Worm (Caenorhabditis elegans) whole organism, L2 larva: ENCODE results near the gene str-57.

ENCODE experiments used
- C34F6.9 ChIP-seq: fragments of 150-350 bp; optimal IDR thresholded peaks from 2 replicates; lab custom pipeline; 2014; ENCODE audit warnings: missing biosample characterization, missing genetic modification characterization
- F13H6.1 ChIP-seq: sonication (generic microtip); optimal IDR thresholded peaks from 2 replicates; lab custom pipeline; 2016; ENCODE audit warnings: missing genetic modification characterization, missing compliant biosample characterization
- R02D3.7 ChIP-seq: fragments of 150-350 bp; optimal IDR thresholded peaks from 2 replicates; lab custom pipeline; 2014; ENCODE audit warnings: missing biosample characterization, missing genetic modification characterization
- Y55F3AM.14 ChIP-seq: fragments of 200-800 bp; sonication (Bioruptor generic); optimal IDR thresholded peaks from 2 replicates; lab custom pipeline; 2018; ENCODE audit warnings: mild to moderate bottlenecking, missing genetic modification characterization, missing compliant biosample characterization
- ZK546.5 ChIP-seq: sonication (generic microtip); optimal IDR thresholded peaks from 2 replicates; lab custom pipeline; 2017; ENCODE audit warnings: missing biosample characterization, missing genetic modification characterization
- alr-1 ChIP-seq: fragments of 150-350 bp; optimal IDR thresholded peaks from 2 replicates; lab custom pipeline; 2014; ENCODE audit warnings: missing biosample characterization, missing genetic modification characterization
- aly-2 ChIP-seq: fragments of 150-350 bp; optimal IDR thresholded peaks from 2 replicates; lab custom pipeline; 2014; ENCODE audit warnings: missing biosample characterization, missing genetic modification characterization
- ama-1 ChIP-seq: fragments of 150-350 bp; optimal IDR thresholded peaks from 2 replicates; lab custom pipeline; 2018; ENCODE audit warnings: inconsistent platforms
- blmp-1 ChIP-seq: sonication (generic microtip); optimal IDR thresholded peaks from 2 replicates; lab custom pipeline; 2017; ENCODE audit warnings: missing genetic modification characterization, mild to moderate bottlenecking, missing compliant biosample characterization, antibody characterized with exemption, moderate library complexity; ENCODE audit not compliant: insufficient read depth
- ceh-16 ChIP-seq: fragments of 150-350 bp; optimal IDR thresholded peaks from 2 replicates; lab custom pipeline; 2014; ENCODE audit warnings: missing biosample characterization, missing genetic modification characterization
- ceh-82 ChIP-seq: fragments of 150-350 bp; optimal IDR thresholded peaks from 2 replicates; lab custom pipeline; 2014; ENCODE audit warnings: missing biosample characterization, missing genetic modification characterization
- crh-2 ChIP-seq: sonication (generic microtip); optimal IDR thresholded peaks from 2 replicates; lab custom pipeline; 2017; ENCODE audit warnings: missing biosample characterization, missing genetic modification characterization
- egl-27 ChIP-seq: sonication (generic microtip); optimal IDR thresholded peaks from 3 replicates; lab custom pipeline; 2017; ENCODE audit warnings: missing biosample characterization, missing genetic modification reagents, missing genetic modification characterization
- elt-1 ChIP-seq: fragments of 150-350 bp; optimal IDR thresholded peaks from 2 replicates; lab custom pipeline; 2014; ENCODE audit warnings: missing biosample characterization, missing genetic modification characterization
- elt-3 ChIP-seq: sonication (generic microtip); optimal IDR thresholded peaks from 2 replicates; lab custom pipeline; 2017; ENCODE audit warnings: missing biosample characterization, missing genetic modification characterization
- fos-1 ChIP-seq: fragments of 150-350 bp; optimal IDR thresholded peaks from 2 replicates; lab custom pipeline; 2014; ENCODE audit warnings: missing biosample characterization, missing genetic modification characterization
- gmeb-1 ChIP-seq: fragments of 150-350 bp; optimal IDR thresholded peaks from 2 replicates; lab custom pipeline; 2014; ENCODE audit warnings: missing biosample characterization, missing genetic modification characterization
- lin-11 ChIP-seq: fragments of 150-350 bp; sonication (generic microtip); optimal IDR thresholded peaks from 2 replicates; lab custom pipeline; 2014; ENCODE audit warnings: missing biosample characterization, missing genetic modification characterization, inconsistent platforms, mixed read lengths
- lin-13 ChIP-seq: fragments of 150-350 bp; optimal IDR thresholded peaks from 2 replicates; lab custom pipeline; 2014; ENCODE audit warnings: missing biosample characterization, missing genetic modification reagents, missing genetic modification characterization
- lin-39 ChIP-seq: fragments of 150-350 bp; optimal IDR thresholded peaks from 2 replicates; lab custom pipeline; 2014; ENCODE audit warnings: missing biosample characterization, missing genetic modification reagents, missing genetic modification characterization
- lsy-2 ChIP-seq, 2 experiments: fragments of 150-350 bp in 1 of 2; sonication (generic microtip) in 1 of 2; optimal IDR thresholded peaks; 2 replicates each; lab custom pipeline; 2014 to 2017; ENCODE audit warnings: missing biosample characterization in 2 of 2, missing genetic modification characterization in 2 of 2
- mab-5 ChIP-seq: fragments of 150-350 bp; optimal IDR thresholded peaks from 2 replicates; lab custom pipeline; 2014; ENCODE audit warnings: missing biosample characterization, missing genetic modification characterization
- mdl-1 ChIP-seq, 2 experiments: fragments of 150-350 bp in 1 of 2; sonication (generic microtip) in 1 of 2; optimal IDR thresholded peaks; 2 replicates each; lab custom pipeline; 2017; ENCODE audit warnings: missing biosample characterization in 2 of 2, missing genetic modification characterization in 2 of 2
- nhr-10 ChIP-seq: sonication (generic microtip); optimal IDR thresholded peaks from 2 replicates; lab custom pipeline; 2017; ENCODE audit warnings: missing biosample characterization, missing genetic modification characterization
- nhr-11 ChIP-seq: fragments of 150-350 bp; optimal IDR thresholded peaks from 2 replicates; lab custom pipeline; 2014; ENCODE audit warnings: missing biosample characterization, missing genetic modification characterization
- nhr-12 ChIP-seq: fragments of 150-350 bp; optimal IDR thresholded peaks from 2 replicates; lab custom pipeline; 2014; ENCODE audit warnings: missing biosample characterization, missing genetic modification characterization
- nhr-129 ChIP-seq: fragments of 150-350 bp; optimal IDR thresholded peaks from 2 replicates; lab custom pipeline; 2014; ENCODE audit warnings: missing biosample characterization, missing genetic modification characterization
- nhr-23 ChIP-seq: fragments of 150-350 bp; optimal IDR thresholded peaks from 2 replicates; lab custom pipeline; 2014; ENCODE audit warnings: missing biosample characterization, missing genetic modification reagents, missing genetic modification characterization
- nhr-237 ChIP-seq: fragments of 150-350 bp; optimal IDR thresholded peaks from 2 replicates; lab custom pipeline; 2014; ENCODE audit warnings: missing biosample characterization, missing genetic modification characterization
- nhr-25 ChIP-seq: fragments of 150-350 bp; sonication (generic microtip); optimal IDR thresholded peaks from 3 replicates; lab custom pipeline; 2014; ENCODE audit warnings: missing biosample characterization, missing genetic modification characterization
- nhr-6 ChIP-seq: fragments of 150-350 bp; optimal IDR thresholded peaks from 2 replicates; lab custom pipeline; 2014; ENCODE audit warnings: missing biosample characterization, missing genetic modification characterization
- nhr-77 ChIP-seq: fragments of 150-350 bp; optimal IDR thresholded peaks from 2 replicates; lab custom pipeline; 2014; ENCODE audit warnings: missing biosample characterization, missing genetic modification characterization
- peb-1 ChIP-seq: fragments of 150-350 bp; optimal IDR thresholded peaks from 2 replicates; lab custom pipeline; 2014; ENCODE audit warnings: missing biosample characterization, missing genetic modification characterization
- sma-3 ChIP-seq: sonication (generic microtip); optimal IDR thresholded peaks from 2 replicates; lab custom pipeline; 2016; ENCODE audit warnings: missing genetic modification reagents, missing genetic modification characterization, missing compliant biosample characterization
- sma-9 ChIP-seq, 2 experiments: fragments of 150-350 bp in 1 of 2; sonication (generic microtip) in 1 of 2; optimal IDR thresholded peaks; 2 replicates each; lab custom pipeline; 2014 to 2016; ENCODE audit warnings: missing genetic modification characterization in 2 of 2, mild to moderate bottlenecking in 1 of 2, missing biosample characterization in 1 of 2, missing compliant biosample characterization in 1 of 2, missing genetic modification reagents in 1 of 2, moderate library complexity in 1 of 2
- snpc-4 ChIP-seq: fragments of 150-350 bp; optimal IDR thresholded peaks from 2 replicates; lab custom pipeline; 2014; ENCODE audit warnings: missing biosample characterization, missing genetic modification characterization
- unc-39 ChIP-seq: fragments of 150-350 bp; optimal IDR thresholded peaks from 2 replicates; lab custom pipeline; 2014; ENCODE audit warnings: missing biosample characterization, missing genetic modification characterization
- unc-55 ChIP-seq: fragments of 150-350 bp; sonication (generic microtip); optimal IDR thresholded peaks from 3 replicates; lab custom pipeline; 2014; ENCODE audit warnings: missing biosample characterization, missing genetic modification reagents, missing genetic modification characterization
- unc-62 ChIP-seq: fragments of 150-350 bp; optimal IDR thresholded peaks from 2 replicates; lab custom pipeline; 2014; ENCODE audit warnings: missing biosample characterization, missing genetic modification reagents, missing genetic modification characterization
- zag-1 ChIP-seq: fragments of 150-350 bp; optimal IDR thresholded peaks from 2 replicates; lab custom pipeline; 2014; ENCODE audit warnings: missing biosample characterization, missing genetic modification characterization
- ztf-1 ChIP-seq: fragments of 200-800 bp; sonication (Bioruptor generic); conservative IDR thresholded peaks from 2 replicates; pipeline ENCODE4 v1.3.6; 2022; ENCODE audit warnings: missing genetic modification characterization, missing compliant biosample characterization
- ztf-11 ChIP-seq: sonication (generic microtip); optimal IDR thresholded peaks from 2 replicates; lab custom pipeline; 2017; ENCODE audit warnings: missing biosample characterization, missing genetic modification characterization
- ztf-4 ChIP-seq: fragments of 150-350 bp; optimal IDR thresholded peaks from 2 replicates; lab custom pipeline; 2014; ENCODE audit warnings: missing biosample characterization, missing genetic modification characterization

str-57 gene

DNA sequence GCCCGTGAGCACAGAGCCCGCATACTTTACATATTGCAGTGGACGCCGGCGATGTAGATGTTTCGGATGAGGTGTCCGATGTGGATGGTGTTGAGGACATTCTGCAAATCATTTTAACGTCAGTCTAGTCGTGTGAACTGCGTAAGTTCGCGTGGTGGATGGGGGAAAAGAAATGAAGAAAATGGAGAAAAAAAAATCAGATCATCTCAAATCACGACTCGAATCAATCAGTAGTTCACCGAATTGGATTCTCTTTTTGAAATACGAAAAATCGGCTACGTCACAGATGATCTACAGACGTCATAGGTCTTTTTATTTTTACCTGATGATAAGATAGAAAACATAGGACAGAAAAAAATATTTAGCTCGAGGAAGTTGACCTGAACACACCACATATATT lies 5.9 kb downstream of the str-57 start, which contains the start of gene nhr-102:
Gene nhr-102 (minus strand): TSS at position 101 of the 400 bp plus-strand sequence.
- TF ChIP-seq sma-9 (GFP tag; optimal IDR thresholded peaks at IDR 0.05; lab: Kevin White, UChicago) (no peak), sma-9 (tag; optimal IDR thresholded peaks at IDR 0.05; lab: Kevin White, UChicago) (no peak), nhr-237 (tag; lab: Kevin White, UChicago) (no peak), ceh-16 (tag; lab: Kevin White, UChicago) (no peak), crh-2 (tag; lab: Kevin White, UChicago) (no peak), nhr-12 (tag; lab: Kevin White, UChicago) (no peak), ztf-11 (tag; lab: Kevin White, UChicago) (no peak), snpc-4 (tag; lab: Kevin White, UChicago) (no peak), gmeb-1 (no peak), C34F6.9 (tag; lab: Kevin White, UChicago) (no peak), ztf-4 (tag; lab: Kevin White, UChicago) (no peak), nhr-11 (tag; lab: Kevin White, UChicago) (no peak), elt-1 (tag; lab: Kevin White, UChicago) (no peak), peb-1 (tag; lab: Kevin White, UChicago) (no peak), nhr-10 (tag; lab: Kevin White, UChicago) (no peak), lsy-2 (tag; optimal IDR thresholded peaks at IDR 0.05; lab: Kevin White, UChicago) (no peak), mdl-1 (tag; optimal IDR thresholded peaks at IDR 0.05; lab: Kevin White, UChicago) (no peak), unc-39 (no peak), nhr-6 (tag; lab: Kevin White, UChicago) (no peak), Y55F3AM.14 (GFP tag; lab: Kevin White, UChicago) (no peak)
- TF ChIP-seq, all 48 proteins: peak for 0

DNA sequence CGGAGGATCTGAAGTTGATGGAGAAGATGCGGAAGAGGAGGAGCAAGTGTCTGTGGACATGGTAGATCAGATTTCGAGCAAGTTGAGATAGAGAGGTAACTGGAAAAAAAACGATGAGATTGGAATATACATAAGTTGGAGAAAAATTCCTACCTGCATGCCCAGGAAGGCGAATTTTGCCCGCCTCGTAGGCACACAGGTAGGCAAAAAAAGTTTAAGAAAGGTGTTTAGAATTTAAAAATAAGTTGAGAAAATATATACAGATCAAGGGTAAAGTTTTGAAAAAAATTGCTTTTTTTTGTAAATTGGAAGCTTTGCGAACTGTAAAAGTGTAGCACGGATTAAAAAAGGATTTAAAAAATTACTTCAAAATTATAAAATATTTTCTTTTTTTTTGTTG lies 9.1 kb downstream of the str-57 start, which contains the start of gene nhr-84:
Gene nhr-84 (minus strand): TSS at position 101 of the 400 bp plus-strand sequence.
- TF ChIP-seq crh-2 (tag; lab: Kevin White, UChicago) (no peak), nhr-10 (tag; lab: Kevin White, UChicago) (no peak), Y55F3AM.14 (GFP tag; lab: Kevin White, UChicago) (no peak), sma-3 (GFP tag; lab: Kevin White, UChicago) (no peak), R02D3.7 (no peak), F13H6.1 (no peak)

DNA sequence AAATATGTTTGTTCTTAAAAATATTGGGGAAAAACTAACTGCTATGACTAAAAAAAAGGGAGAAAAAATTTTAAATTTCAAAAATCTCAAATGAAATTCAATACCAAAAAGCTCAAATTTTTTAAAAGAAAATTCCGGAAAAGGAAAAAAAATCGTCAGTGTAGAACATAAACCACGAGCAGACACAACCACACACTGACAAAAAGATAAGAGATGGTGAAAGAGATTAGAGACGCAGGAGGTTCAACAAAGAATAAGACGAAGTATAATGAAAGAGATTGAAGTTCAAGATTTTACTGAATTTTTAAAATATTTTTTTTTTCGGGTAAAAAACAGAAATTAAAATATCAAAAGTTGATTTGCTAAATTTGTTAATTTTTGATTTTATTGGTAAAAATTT lies 9.6 kb downstream of the str-57 start:
- no peak for TF ChIP-seq zag-1 (tag; lab: Kevin White, UChicago)
- peak; percentile 76 for TF ChIP-seq fos-1 (tag; lab: Kevin White, UChicago)
- TF ChIP-seq sma-9 (GFP tag; optimal IDR thresholded peaks at IDR 0.05; lab: Kevin White, UChicago): peak; percentile 20
- no peak for TF ChIP-seq sma-9 (tag; optimal IDR thresholded peaks at IDR 0.05; lab: Kevin White, UChicago)
- TF ChIP-seq Y55F3AM.14 (GFP tag; lab: Kevin White, UChicago): peak; percentile 1

DNA sequence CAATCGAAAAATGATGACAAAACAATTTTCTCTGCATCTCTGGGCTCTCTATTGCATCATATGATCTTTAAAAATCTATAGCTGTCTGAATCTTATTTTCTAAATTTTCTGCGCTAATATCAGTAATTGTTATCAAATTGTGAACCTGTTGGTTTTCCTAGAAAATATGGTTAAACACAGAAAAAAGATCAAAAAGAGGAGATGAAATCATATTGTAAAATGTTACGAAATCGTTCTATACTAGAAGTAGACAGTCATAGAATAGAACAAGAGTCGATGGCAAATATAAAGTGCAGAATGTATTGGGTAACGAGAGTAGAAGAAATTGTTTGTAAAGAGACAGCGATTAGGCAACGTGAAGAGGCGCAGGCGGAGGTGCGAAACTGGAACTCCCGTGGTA lies 10.2 kb downstream of the str-57 start:
- TF ChIP-seq Y55F3AM.14 (GFP tag; lab: Kevin White, UChicago) (no peak), zag-1 (tag; lab: Kevin White, UChicago) (no peak), nhr-6 (tag; lab: Kevin White, UChicago) (peak; percentile 14), egl-27 (no peak), ZK546.5 (tag; lab: Kevin White, UChicago) (no peak), crh-2 (tag; lab: Kevin White, UChicago) (peak; percentile 79), blmp-1 (tag; lab: Kevin White, UChicago) (peak; percentile 5), unc-55 (GFP tag; lab: Kevin White, UChicago) (peak; percentile 57), unc-62 (GFP tag; lab: Kevin White, UChicago) (no peak), ceh-82 (tag; lab: Kevin White, UChicago) (no peak), peb-1 (tag; lab: Kevin White, UChicago) (no peak), alr-1 (tag; lab: Kevin White, UChicago) (no peak), ztf-11 (tag; lab: Kevin White, UChicago) (no peak), lin-13 (GFP tag; lab: Kevin White, UChicago) (peak; percentile 19), lin-11 (no peak), aly-2 (no peak), F13H6.1 (peak; percentile 57), gmeb-1 (peak; percentile 25), ceh-16 (tag; lab: Kevin White, UChicago) (no peak), lin-39 (no peak), nhr-10 (tag; lab: Kevin White, UChicago) (no peak), fos-1 (tag; lab: Kevin White, UChicago) (peak; percentile 85), elt-3 (no peak), nhr-129 (tag; lab: Kevin White, UChicago) (peak; percentile 94), lsy-2 (tag; optimal IDR thresholded peaks at IDR 0.05; lab: Kevin White, UChicago) (peak in 1 of 2 experiments; percentile 9), mab-5 (tag; lab: Kevin White, UChicago) (no peak), sma-3 (GFP tag; lab: Kevin White, UChicago) (peak; percentile 54), nhr-77 (tag; lab: Kevin White, UChicago) (no peak), ama-1 (lab: Kevin White, UChicago) (no peak), sma-9 (GFP tag; optimal IDR thresholded peaks at IDR 0.05; lab: Kevin White, UChicago) (peak; percentile 10), sma-9 (tag; optimal IDR thresholded peaks at IDR 0.05; lab: Kevin White, UChicago) (no peak), ztf-4 (tag; lab: Kevin White, UChicago) (no peak), nhr-12 (tag; lab: Kevin White, UChicago) (no peak), snpc-4 (tag; lab: Kevin White, UChicago) (no peak), nhr-25 (peak; percentile 47), elt-1 (tag; lab: Kevin White, UChicago) (no peak), nhr-23 (tag; lab: Kevin White, UChicago) (no peak), mdl-1 (tag; optimal IDR thresholded peaks at IDR 0.05; lab: Kevin White, UChicago) (no peak), unc-39 (no peak), ztf-1 (no peak)
